Fruit fly (Drosophila melanogaster) whole organism: ENCODE data around the gene CG34170.

Experiments
- Dll ChIP-seq: fragments of >200 bp; optimal IDR thresholded peaks from 2 replicates; lab custom pipeline; 2017
- pan ChIP-seq: fragments of >200 bp; optimal IDR thresholded peaks from 2 replicates; lab custom pipeline; 2017
- psq ChIP-seq: fragments of >200 bp; optimal IDR thresholded peaks from 2 replicates; lab custom pipeline; 2017
- usp ChIP-seq: fragments of >200 bp; optimal IDR thresholded peaks from 2 replicates; lab custom pipeline; 2017; ENCODE audit warnings: missing biosample characterization, missing genetic modification characterization, mixed read lengths

dm6 chr2L:17266677-17267357, 44.8 kb downstream of the CG34170 start:
- TF ChIP-seq usp: no peak
- no peak for TF ChIP-seq psq
- TF ChIP-seq pan (lab: Kevin White, UChicago): no peak
- TF ChIP-seq Dll (lab: Kevin White, UChicago): no peak
